Fruit fly (Drosophila melanogaster): ENCODE data around the gene CG31816.

Gene CG31816

dm6 chr2L:16591934-16592333 is 49.6 kb downstream of the CG31816 start (continued):
- TF ChIP-seq Smox (GFP tag; optimal IDR thresholded peaks at IDR 0.05) (peak; percentile 76), fkh (GFP tag; optimal IDR thresholded peaks at IDR 0.05) (no peak), spab (GFP tag; optimal IDR thresholded peaks at IDR 0.05) (peak; percentile 79), pdm3 (GFP tag; optimal IDR thresholded peaks at IDR 0.05) (peak; percentile 94), CG4318 (GFP tag; optimal IDR thresholded peaks at IDR 0.05) (peak; percentile 85), CG8319 (GFP tag; optimal IDR thresholded peaks at IDR 0.05) (peak; percentile 87), CG31627 (GFP tag; optimal IDR thresholded peaks at IDR 0.05) (peak; percentile 78), Lpt (GFP tag; optimal IDR thresholded peaks at IDR 0.05) (peak; percentile 81), vri (GFP tag; optimal IDR thresholded peaks at IDR 0.05) (peak; percentile 32), CG1621 (tag; optimal IDR thresholded peaks at IDR 0.05) (peak; percentile 69), Eip93F (GFP tag; optimal IDR thresholded peaks at IDR 0.05) (no peak), CG8119 (GFP tag; IDR thresholded peaks at IDR 0.05) (peak; percentile 92), Eip75B (GFP tag; optimal IDR thresholded peaks at IDR 0.05) (peak; percentile 81), CG7368 (GFP tag; optimal IDR thresholded peaks at IDR 0.05) (peak; percentile 86), CG10631 (GFP tag; optimal IDR thresholded peaks at IDR 0.05) (peak; percentile 79), dac (GFP tag; optimal IDR thresholded peaks at IDR 0.05) (peak; percentile 75)
